Worm (Caenorhabditis elegans) whole organism, L1 larva: Measurements from ENCODE around the gene F59B10.5.

Experiments used
- C04F5.9 ChIP-seq: sonication (generic microtip); optimal IDR thresholded peaks from 2 replicates; lab custom pipeline; 2016; ENCODE audit warnings: missing genetic modification characterization, missing compliant biosample characterization
- aha-1 ChIP-seq: fragments of 150-350 bp; optimal IDR thresholded peaks from 2 replicates; lab custom pipeline; 2014; ENCODE audit warnings: missing biosample characterization, missing genetic modification characterization
- ama-1 ChIP-seq: fragments of 150-350 bp; optimal IDR thresholded peaks from 2 replicates; lab custom pipeline; 2014
- blmp-1 ChIP-seq: fragments of 150-350 bp; optimal IDR thresholded peaks from 2 replicates; lab custom pipeline; 2014; ENCODE audit warnings: missing biosample characterization, missing genetic modification characterization
- ceh-8 ChIP-seq: fragments of 200-800 bp; sonication (Bioruptor generic); optimal IDR thresholded peaks from 2 replicates; lab custom pipeline; 2018; ENCODE audit warnings: mild to moderate bottlenecking, missing genetic modification characterization, moderate library complexity, missing compliant biosample characterization
- ceh-82 ChIP-seq, 3 experiments: fragments of 150-350 bp in 1 of 3; sonication (generic microtip) in 2 of 3; optimal IDR thresholded peaks; 2 replicates each; lab custom pipeline; 2014 to 2017; ENCODE audit warnings: missing biosample characterization in 3 of 3, missing genetic modification characterization in 3 of 3
- ceh-90 ChIP-seq: sonication (generic microtip); optimal IDR thresholded peaks from 2 replicates; lab custom pipeline; 2016; ENCODE audit warnings: missing genetic modification characterization, missing compliant biosample characterization
- dpl-1 ChIP-seq, 3 experiments: fragments of 150-350 bp in 2 of 3; sonication (generic microtip) in 1 of 3; optimal IDR thresholded peaks; 2 replicates each; lab custom pipeline; 2014 to 2017; ENCODE audit warnings: missing biosample characterization in 3 of 3, missing genetic modification characterization in 3 of 3, missing genetic modification reagents in 3 of 3
- efl-1 ChIP-seq, 4 experiments: fragments of 150-350 bp; optimal IDR thresholded peaks in 3 of 4; peaks in 1 of 4; 1 replicate in 1 of 4; 2 replicates in 3 of 4; lab custom pipeline; 2014; ENCODE audit warnings: missing biosample characterization in 2 of 4, missing genetic modification characterization in 2 of 4, missing genetic modification reagents in 2 of 4
- efl-3 ChIP-seq: fragments of 200-800 bp; sonication (Bioruptor generic); optimal IDR thresholded peaks from 2 replicates; lab custom pipeline; 2018; ENCODE audit warnings: mild to moderate bottlenecking, missing genetic modification characterization, missing compliant biosample characterization
- egl-13 ChIP-seq: sonication (generic microtip); optimal IDR thresholded peaks from 2 replicates; lab custom pipeline; 2016; ENCODE audit warnings: missing genotype, missing genetic modification reagents, missing genetic modification characterization, missing compliant biosample characterization
- elt-2 ChIP-seq: sonication (generic microtip); optimal IDR thresholded peaks from 2 replicates; lab custom pipeline; 2016; ENCODE audit warnings: missing genetic modification characterization, mild to moderate bottlenecking, inconsistent platforms, missing compliant biosample characterization, missing genetic modification reagents
- elt-3 ChIP-seq, 6 experiments: fragments of 150-350 bp in 1 of 6; sonication (generic microtip); optimal IDR thresholded peaks; 2 replicates each; lab custom pipeline; 2017 to 2018; ENCODE audit warnings: missing biosample characterization in 6 of 6, missing genetic modification characterization in 6 of 6, inconsistent platforms in 1 of 6
- ets-5 ChIP-seq: fragments of 200-800 bp; sonication (Bioruptor generic); IDR thresholded peaks from 2 replicates; pipeline ENCODE4 v1.3.6; 2022; ENCODE audit warnings: missing genetic modification characterization, missing compliant biosample characterization
- fkh-10 ChIP-seq: sonication (generic microtip); optimal IDR thresholded peaks from 2 replicates; lab custom pipeline; 2017; ENCODE audit warnings: missing biosample characterization, missing genetic modification reagents, missing genetic modification characterization
- fkh-4 ChIP-seq: sonication (generic microtip); optimal IDR thresholded peaks from 2 replicates; lab custom pipeline; 2016; ENCODE audit warnings: missing compliant biosample characterization, missing genetic modification characterization, borderline replicate concordance
- hlh-4 ChIP-seq: sonication (generic microtip); optimal IDR thresholded peaks from 2 replicates; lab custom pipeline; 2016; ENCODE audit warnings: mild to moderate bottlenecking, missing genetic modification characterization, missing compliant biosample characterization
- irx-1 ChIP-seq: sonication (generic microtip); optimal IDR thresholded peaks from 2 replicates; lab custom pipeline; 2016; ENCODE audit warnings: missing genetic modification characterization, missing compliant biosample characterization
- isw-1 ChIP-seq: fragments of 200-800 bp; sonication (Bioruptor generic); IDR thresholded peaks from 2 replicates; pipeline ENCODE4 v1.3.6; 2022; ENCODE audit warnings: missing genetic modification characterization, missing compliant biosample characterization
- jun-1 ChIP-seq: fragments of 150-350 bp; optimal IDR thresholded peaks from 2 replicates; lab custom pipeline; 2014; ENCODE audit warnings: missing biosample characterization, missing genetic modification reagents, missing genetic modification characterization
- lin-14 ChIP-seq: fragments of 200-800 bp; sonication (Bioruptor generic); optimal IDR thresholded peaks from 2 replicates; lab custom pipeline; 2018; ENCODE audit warnings: mild to moderate bottlenecking, missing genetic modification characterization, moderate library complexity, missing compliant biosample characterization
- lin-15B ChIP-seq: fragments of 150-350 bp; sonication (generic microtip); optimal IDR thresholded peaks from 3 replicates; lab custom pipeline; 2014; ENCODE audit warnings: missing biosample characterization, missing genetic modification characterization
- lir-3 ChIP-seq: sonication (generic microtip); optimal IDR thresholded peaks from 2 replicates; lab custom pipeline; 2016; ENCODE audit warnings: mild to moderate bottlenecking, missing genetic modification characterization, moderate library complexity, missing compliant biosample characterization; ENCODE audit not compliant: poor library complexity
- mab-9 ChIP-seq: fragments of 200-800 bp; sonication (Bioruptor generic); IDR thresholded peaks from 2 replicates; pipeline ENCODE4 v1.3.6; 2022; ENCODE audit warnings: missing genetic modification reagents, missing genetic modification characterization, missing compliant biosample characterization
- mef-2 ChIP-seq: fragments of 150-350 bp; optimal IDR thresholded peaks from 2 replicates; lab custom pipeline; 2014; ENCODE audit warnings: missing biosample characterization, missing genetic modification characterization
- mep-1 ChIP-seq: fragments of 150-350 bp; optimal IDR thresholded peaks from 2 replicates; lab custom pipeline; 2014; ENCODE audit warnings: missing biosample characterization, missing genetic modification characterization
- nhr-19 ChIP-seq: fragments of 200-800 bp; sonication (Bioruptor generic); conservative IDR thresholded peaks from 2 replicates; pipeline ENCODE4 v1.3.6; 2022; ENCODE audit warnings: missing genetic modification characterization, missing compliant biosample characterization
- nhr-20 ChIP-seq: sonication (generic microtip); optimal IDR thresholded peaks from 2 replicates; lab custom pipeline; 2016; ENCODE audit warnings: mild to moderate bottlenecking, missing genetic modification characterization, missing compliant biosample characterization
- nhr-47 ChIP-seq: sonication (generic microtip); optimal IDR thresholded peaks from 2 replicates; lab custom pipeline; 2016; ENCODE audit warnings: mild to moderate bottlenecking, missing genetic modification characterization, moderate library complexity, missing compliant biosample characterization
- nhr-85 ChIP-seq: sonication (generic microtip); peaks from one replicate; lab custom pipeline; 2016; ENCODE audit warnings: missing genetic modification characterization, inconsistent platforms, missing compliant biosample characterization
- pag-3 ChIP-seq: sonication (generic microtip); optimal IDR thresholded peaks from 2 replicates; lab custom pipeline; 2017; ENCODE audit warnings: missing genetic modification characterization, mild to moderate bottlenecking, missing compliant biosample characterization, antibody characterized with exemption, borderline replicate concordance; ENCODE audit not compliant: insufficient read depth
- pax-3 ChIP-seq: fragments of 200-800 bp; sonication (Bioruptor generic); optimal IDR thresholded peaks from 2 replicates; lab custom pipeline; 2018; ENCODE audit warnings: mild to moderate bottlenecking, missing genetic modification characterization, moderate library complexity, missing compliant biosample characterization
- rnt-1 ChIP-seq: sonication (generic microtip); optimal IDR thresholded peaks from 2 replicates; lab custom pipeline; 2016; ENCODE audit warnings: mild to moderate bottlenecking, missing genetic modification characterization, moderate library complexity, missing compliant biosample characterization
- skn-1 ChIP-seq: fragments of 150-350 bp; optimal IDR thresholded peaks from 2 replicates; lab custom pipeline; 2014; ENCODE audit warnings: missing biosample characterization, missing genetic modification characterization
- snpc-4 ChIP-seq: fragments of 150-350 bp; optimal IDR thresholded peaks from 2 replicates; lab custom pipeline; 2014; ENCODE audit warnings: missing biosample characterization, missing genetic modification characterization
- sptf-1 ChIP-seq: fragments of 150-350 bp; optimal IDR thresholded peaks from 2 replicates; lab custom pipeline; 2014; ENCODE audit warnings: missing biosample characterization, missing genetic modification characterization
- tbx-2 ChIP-seq: sonication (generic microtip); optimal IDR thresholded peaks from 2 replicates; lab custom pipeline; 2016; ENCODE audit warnings: missing genetic modification characterization, missing compliant biosample characterization
- tlp-1 ChIP-seq: fragments of 150-350 bp; optimal IDR thresholded peaks from 2 replicates; lab custom pipeline; 2014; ENCODE audit warnings: missing biosample characterization, missing genetic modification characterization
- unc-130 ChIP-seq: fragments of 150-350 bp; optimal IDR thresholded peaks from 2 replicates; lab custom pipeline; 2017; ENCODE audit warnings: missing biosample characterization, missing genetic modification characterization, inconsistent platforms
- unc-30 ChIP-seq: sonication (generic microtip); optimal IDR thresholded peaks from 2 replicates; lab custom pipeline; 2017; ENCODE audit warnings: missing biosample characterization, missing genetic modification characterization
- unc-86 ChIP-seq: sonication (generic microtip); optimal IDR thresholded peaks from 2 replicates; lab custom pipeline; 2016; ENCODE audit warnings: missing genetic modification characterization, missing compliant biosample characterization
- unc-98 ChIP-seq: fragments of 200-800 bp; sonication (Bioruptor generic); IDR thresholded peaks from 2 replicates; pipeline ENCODE4 v1.3.6; 2022; ENCODE audit warnings: missing genetic modification characterization, missing compliant biosample characterization
- zip-4 ChIP-seq: fragments of 200-800 bp; sonication (Bioruptor generic); optimal IDR thresholded peaks from 2 replicates; lab custom pipeline; 2018; ENCODE audit warnings: mild to moderate bottlenecking, missing genetic modification characterization, moderate library complexity, missing compliant biosample characterization
- ztf-11 ChIP-seq, 2 experiments: sonication (generic microtip); optimal IDR thresholded peaks; 2 replicates each; lab custom pipeline; 2016 to 2017; ENCODE audit warnings: missing genetic modification characterization in 2 of 2, missing biosample characterization in 1 of 2, missing compliant biosample characterization in 1 of 2

The F59B10.5 gene

ce11 chrII:10530907-10531306, 7.4 kb upstream of the F59B10.5 start:
- no peak for TF ChIP-seq unc-30 (tag; lab: Kevin White, UChicago)
- no peak for TF ChIP-seq skn-1
- no peak for TF ChIP-seq ceh-8 (GFP tag; lab: Kevin White, UChicago)
- TF ChIP-seq lir-3 (tag; lab: Kevin White, UChicago): no peak
- TF ChIP-seq egl-13: no peak
- no peak for TF ChIP-seq ztf-11 (tag; optimal IDR thresholded peaks at IDR 0.05; lab: Kevin White, UChicago)
- TF ChIP-seq ceh-90 (tag; lab: Kevin White, UChicago): no peak
- no peak for TF ChIP-seq zip-4 (GFP tag; lab: Kevin White, UChicago)
- TF ChIP-seq elt-2 (tag; lab: Kevin White, UChicago): no peak
- TF ChIP-seq aha-1 (tag; lab: Kevin White, UChicago): no peak
- TF ChIP-seq nhr-85 (tag; lab: Kevin White, UChicago): no peak
- TF ChIP-seq pax-3 (tag; lab: Kevin White, UChicago): no peak
- TF ChIP-seq nhr-47 (tag; lab: Kevin White, UChicago): no peak
- no peak for TF ChIP-seq ceh-82 (tag; optimal IDR thresholded peaks at IDR 0.05; lab: Kevin White, UChicago)
- no peak for TF ChIP-seq ets-5 (GFP tag; lab: Robert Waterston, UW)
- no peak for TF ChIP-seq mab-9 (GFP tag; lab: Robert Waterston, UW)

ce11 chrII:10529218-10529751, 5.8 kb upstream of the F59B10.5 start:
- TF ChIP-seq zip-4 (GFP tag; lab: Kevin White, UChicago) (no peak), lin-14 (GFP tag; lab: Kevin White, UChicago) (peak; percentile 12), blmp-1 (tag; lab: Kevin White, UChicago) (peak; percentile 31), pag-3 (no peak)

- TF ChIP-seq lin-14 (GFP tag; lab: Kevin White, UChicago) (peak; percentile 57), unc-30 (tag; lab: Kevin White, UChicago) (no peak), rnt-1 (tag; lab: Kevin White, UChicago) (peak; percentile 0)
Measured at ce11 chrII:10527649-10528134, 4.2 kb upstream of the F59B10.5 start, which contains the start of gene mab-10. Gene mab-10, plus strand, starts transcription at chrII:10528084.

- TF ChIP-seq nhr-20 (tag; lab: Kevin White, UChicago) (peak; percentile 51), unc-130 (no peak), tbx-2 (tag; lab: Kevin White, UChicago) (no peak), jun-1 (tag; lab: Kevin White, UChicago) (no peak), ama-1 (lab: Kevin White, UChicago) (no peak), nhr-19 (GFP tag; lab: Robert Waterston, UW) (no peak), elt-3 (tag; optimal IDR thresholded peaks at IDR 0.05; lab: Kevin White, UChicago) (peak in 3 of 6 experiments; percentile 18 to 49 (median 36)), dpl-1 (GFP tag; optimal IDR thresholded peaks at IDR 0.05; lab: Kevin White, UChicago) (no peak), lir-3 (tag; lab: Kevin White, UChicago) (no peak), unc-98 (GFP tag; lab: Robert Waterston, UW) (no peak), lin-14 (GFP tag; lab: Kevin White, UChicago) (peak; percentile 76), sptf-1 (tag; lab: Kevin White, UChicago) (no peak), tlp-1 (tag; lab: Kevin White, UChicago) (no peak), unc-86 (tag; lab: Kevin White, UChicago) (no peak), hlh-4 (tag; lab: Kevin White, UChicago) (no peak), blmp-1 (tag; lab: Kevin White, UChicago) (peak; percentile 60), mef-2 (no peak), efl-3 (GFP tag; lab: Kevin White, UChicago) (no peak), elt-2 (tag; lab: Kevin White, UChicago) (no peak), snpc-4 (tag; lab: Kevin White, UChicago) (no peak), irx-1 (no peak), efl-1 (optimal IDR thresholded peaks at IDR 0.05; lab: Kevin White, UChicago) (peak in 1 of 2 experiments; percentile 10), efl-1 (GFP tag; optimal IDR thresholded peaks at IDR 0.05 in 1 of 2; lab: Kevin White, UChicago) (peak in 1 of 2 experiments; percentile 88), fkh-10 (no peak), skn-1 (peak; percentile 6), nhr-85 (tag; lab: Kevin White, UChicago) (peak; percentile 87), C04F5.9 (no peak), fkh-4 (tag; lab: Kevin White, UChicago) (no peak), isw-1 (GFP tag; lab: Robert Waterston, UW) (no peak), mep-1 (tag; lab: Kevin White, UChicago) (peak; percentile 43), lin-15B (no peak)
Measured at ce11 chrII:10525134-10525533, 1.7 kb upstream of the F59B10.5 start.
